Fruit fly (Drosophila melanogaster): ENCODE results near the gene noi.

noi gene

dm6 chr3R:5600361-5601043, 9.2 kb upstream of the noi start (continued):
- TF ChIP-seq Elba2 (GFP tag; optimal IDR thresholded peaks at IDR 0.05) (no peak), NFAT (GFP tag; IDR thresholded peaks at IDR 0.05) (no peak), run (tag; optimal IDR thresholded peaks at IDR 0.05) (no peak), CG31365 (tag; optimal IDR thresholded peaks at IDR 0.05) (no peak), CG10209 (GFP tag; optimal IDR thresholded peaks at IDR 0.05) (no peak), schlank (tag; optimal IDR thresholded peaks at IDR 0.05) (no peak), CG13894 (tag; optimal IDR thresholded peaks at IDR 0.05) (peak; percentile 77), vvl (GFP tag; IDR thresholded peaks at IDR 0.05) (no peak), MESR4 (GFP tag; optimal IDR thresholded peaks at IDR 0.05) (peak; percentile 95), sqz (GFP tag; optimal IDR thresholded peaks at IDR 0.05) (peak; percentile 25), cas (GFP tag; IDR thresholded peaks at IDR 0.05) (no peak), Nf-YA (GFP tag; IDR thresholded peaks at IDR 0.05) (no peak), Stat92E (GFP tag; optimal IDR thresholded peaks at IDR 0.05) (peak in 1 of 3 experiments; percentile 17), ato (GFP tag; IDR thresholded peaks at IDR 0.05; ENCODE audit: partially characterized antibody) (no peak), nmo (GFP tag; optimal IDR thresholded peaks at IDR 0.05) (no peak), CG17361 (GFP tag; IDR thresholded peaks at IDR 0.05) (no peak), rib (GFP tag; IDR thresholded peaks at IDR 0.05) (no peak), CG42726 (GFP tag; IDR thresholded peaks at IDR 0.05; ENCODE audit: partially characterized antibody) (no peak), Deaf1 (tag; optimal IDR thresholded peaks at IDR 0.05) (peak; percentile 100), B-H2 (GFP tag; optimal IDR thresholded peaks at IDR 0.05) (peak; percentile 79), D (optimal IDR thresholded peaks at IDR 0.05) (peak; percentile 65), D (GFP tag; optimal IDR thresholded peaks at IDR 0.05) (no peak), tio (GFP tag; optimal IDR thresholded peaks at IDR 0.05) (no peak), Dip2 (GFP tag; IDR thresholded peaks at IDR 0.05) (no peak), CG7963 (GFP tag; IDR thresholded peaks at IDR 0.05; ENCODE audit: partially characterized antibody) (no peak), CG31388 (GFP tag; optimal IDR thresholded peaks at IDR 0.05) (no peak), kni (GFP tag; optimal IDR thresholded peaks at IDR 0.05) (peak; percentile 76), so (GFP tag; IDR thresholded peaks at IDR 0.05) (no peak), disco-r (GFP tag; optimal IDR thresholded peaks at IDR 0.05) (no peak), MTF-1 (GFP tag; optimal IDR thresholded peaks at IDR 0.05; ENCODE audit: borderline replicate concordance) (peak; percentile 21), Opbp (GFP tag; IDR thresholded peaks at IDR 0.05; ENCODE audit: partially characterized antibody) (no peak), CG14050 (GFP tag; IDR thresholded peaks at IDR 0.05) (no peak), CG9215 (GFP tag; IDR thresholded peaks at IDR 0.05) (no peak), twi (tag; optimal IDR thresholded peaks at IDR 0.05) (peak; percentile 42), CG33557 (GFP tag; optimal IDR thresholded peaks at IDR 0.05) (peak; percentile 18), CG10565 (GFP tag; optimal IDR thresholded peaks at IDR 0.05) (no peak), crol (GFP tag; IDR thresholded peaks at IDR 0.05) (no peak), kah (GFP tag; optimal IDR thresholded peaks at IDR 0.05) (peak; percentile 46), CG31441 (GFP tag; IDR thresholded peaks at IDR 0.05) (no peak), D19A (tag; optimal IDR thresholded peaks at IDR 0.05) (no peak), gcm (GFP tag; optimal IDR thresholded peaks at IDR 0.05) (no peak), pum (GFP tag; optimal IDR thresholded peaks at IDR 0.05) (no peak), CG8281 (tag; optimal IDR thresholded peaks at IDR 0.05) (no peak), Spps (tag; optimal IDR thresholded peaks at IDR 0.05) (no peak), lmd (GFP tag; IDR thresholded peaks at IDR 0.05) (no peak), CG1024 (GFP tag; IDR thresholded peaks at IDR 0.05) (no peak), CG8944 (GFP tag; optimal IDR thresholded peaks at IDR 0.05) (no peak), Ets97D (GFP tag; optimal IDR thresholded peaks at IDR 0.05) (no peak), CG17912 (GFP tag; optimal IDR thresholded peaks at IDR 0.05) (peak; percentile 85), CG16779 (GFP tag; IDR thresholded peaks at IDR 0.05) (no peak)

Data from whole organism, embryonic.